Worm (Caenorhabditis elegans) whole organism, L4/young adult: ENCODE results near the gene C52D10.3.
"Not testable (repeated sequence)": the region's sequence is repeated elsewhere in the genome, so short reads cannot be mapped to it uniquely, and the experiment has no call there.

Source experiments
- W03F9.2 ChIP-seq: fragments of 150-350 bp; optimal IDR thresholded peaks from 2 replicates; lab custom pipeline; 2014; ENCODE audit warnings: missing biosample characterization, missing genetic modification characterization
- dao-5 ChIP-seq: sonication (generic microtip); optimal IDR thresholded peaks from 2 replicates; lab custom pipeline; 2016; ENCODE audit warnings: missing genotype, missing genetic modification characterization, moderate library complexity, missing compliant biosample characterization
- him-1 ChIP-seq: sonication (generic microtip); optimal IDR thresholded peaks from 2 replicates; lab custom pipeline; 2016; ENCODE audit warnings: missing genotype, missing genetic modification reagents, missing genetic modification characterization, missing compliant biosample characterization

The C52D10.3 gene

DNA sequence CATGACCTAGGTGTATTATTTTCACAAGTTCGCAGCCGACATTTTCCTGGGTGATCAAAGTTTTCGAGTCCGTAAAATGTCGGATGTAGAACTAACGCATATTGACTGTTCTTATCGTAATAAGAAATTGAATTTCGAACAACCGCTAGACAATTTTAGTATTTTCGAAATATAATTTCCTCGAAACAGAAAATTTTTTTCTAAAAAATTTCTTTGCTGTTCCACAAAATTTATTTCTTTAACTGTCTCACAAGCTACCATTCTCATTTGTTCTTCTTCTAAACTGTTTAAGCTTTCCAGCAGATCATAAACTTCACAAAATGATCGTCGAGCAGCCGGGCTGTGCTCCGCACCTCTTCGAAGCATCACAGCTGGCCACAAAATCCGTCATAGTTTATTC, at the start of gene C52D10.3:
Gene C52D10.3, plus strand, starts transcription at position 301 of the 400 bp plus-strand sequence.
- no peak for TF ChIP-seq W03F9.2 (tag; lab: Kevin White, UChicago)
- no peak for TF ChIP-seq dao-5 (tag; lab: Kevin White, UChicago)
- TF ChIP-seq him-1 (tag; lab: Kevin White, UChicago), result no peak

- TF ChIP-seq dao-5 (tag; lab: Kevin White, UChicago), result no peak
Measured at ce11 chrIV:17126512-17126911, 49.8 kb upstream of the C52D10.3 start.

DNA sequence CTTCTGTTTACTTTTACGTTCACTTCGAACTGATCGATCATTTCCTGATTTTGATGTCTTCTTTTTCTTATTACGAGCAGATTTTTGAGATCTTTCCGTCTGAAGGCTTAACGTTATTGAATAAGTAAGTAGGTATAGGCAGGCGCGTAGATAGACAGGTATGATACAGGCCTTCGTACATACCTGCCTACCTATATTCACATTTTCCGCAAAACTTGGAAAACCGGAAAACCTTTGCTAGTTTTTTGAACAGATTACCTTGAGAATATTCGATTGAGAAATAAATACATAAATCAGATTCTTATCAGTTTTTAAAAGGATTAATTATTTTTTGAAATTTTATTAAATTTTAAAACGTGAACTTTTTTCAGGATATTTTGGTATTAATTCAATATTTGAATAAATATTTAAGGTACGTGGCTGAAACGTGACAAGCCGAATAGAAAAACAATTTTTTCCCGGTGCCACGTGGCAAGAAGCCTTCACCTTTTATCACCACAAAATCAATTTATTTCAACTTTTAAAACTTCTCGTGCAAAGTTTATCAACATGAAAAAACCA, 45.2 kb upstream of the C52D10.3 start, which contains the start of the genes Y116A8C.37 and Y116A8C.38:
Gene Y116A8C.37, minus strand, starts transcription at position 101 of the 561 bp plus-strand sequence.
Gene Y116A8C.38, plus strand, starts transcription at position 511 of the 561 bp plus-strand sequence.
- TF ChIP-seq him-1 (tag; lab: Kevin White, UChicago) (no peak), dao-5 (tag; lab: Kevin White, UChicago) (no peak), W03F9.2 (tag; lab: Kevin White, UChicago) (no peak)

- TF ChIP-seq W03F9.2 (tag; lab: Kevin White, UChicago) (no peak), him-1 (tag; lab: Kevin White, UChicago) (no peak), dao-5 (tag; lab: Kevin White, UChicago) (no peak)
Measured at ce11 chrIV:17150418-17150817, 25.9 kb upstream of the C52D10.3 start.

ce11 chrIV:17150871-17151270, 25.4 kb upstream of the C52D10.3 start, which contains the start of gene Y116A8C.40:
Gene Y116A8C.40, minus strand, starts transcription at chrIV:17150971.
- no peak for TF ChIP-seq dao-5 (tag; lab: Kevin White, UChicago)
- TF ChIP-seq W03F9.2 (tag; lab: Kevin White, UChicago), result no peak
- TF ChIP-seq him-1 (tag; lab: Kevin White, UChicago), result no peak

DNA sequence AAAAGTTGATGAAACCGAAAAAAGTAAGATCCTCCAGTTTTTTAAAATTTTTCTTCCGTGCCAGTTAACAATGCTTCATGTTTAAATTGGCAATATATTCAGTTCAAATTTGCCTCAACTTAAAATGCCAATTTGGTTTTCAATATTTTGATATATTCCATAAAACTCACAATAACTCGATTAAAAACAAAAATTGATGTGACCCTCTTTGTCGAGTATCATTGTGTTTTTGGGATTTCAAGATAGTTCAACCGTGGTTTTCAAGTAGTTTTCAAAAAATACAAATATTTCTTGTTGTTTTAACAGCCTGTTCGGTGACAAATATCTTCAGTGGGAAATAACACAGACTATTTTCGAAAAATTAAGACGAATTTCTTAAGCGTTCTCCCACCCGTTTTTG, 23.3 kb upstream of the C52D10.3 start:
- TF ChIP-seq him-1 (tag; lab: Kevin White, UChicago), result no peak
- no peak for TF ChIP-seq dao-5 (tag; lab: Kevin White, UChicago)
- no peak for TF ChIP-seq W03F9.2 (tag; lab: Kevin White, UChicago)

ce11 chrIV:17162515-17162914, 13.8 kb upstream of the C52D10.3 start, which contains the start of gene skr-13:
Gene skr-13, minus strand, starts transcription at chrIV:17162615.
- TF ChIP-seq him-1 (tag; lab: Kevin White, UChicago), result no peak
- no peak for TF ChIP-seq dao-5 (tag; lab: Kevin White, UChicago)
- TF ChIP-seq W03F9.2 (tag; lab: Kevin White, UChicago), result no peak

- not testable (repeated sequence) for TF ChIP-seq him-1, W03F9.2, dao-5 (tag; lab: Kevin White, UChicago)
Measured at ce11 chrIV:17163273-17163672, 13.0 kb upstream of the C52D10.3 start, which contains the start of gene skr-9. Gene skr-9, plus strand, starts transcription at chrIV:17163573.

ce11 chrIV:17165734-17166133, 10.5 kb upstream of the C52D10.3 start, which contains the start of gene skr-8:
Gene skr-8, minus strand, starts transcription at chrIV:17165834.
- not testable (repeated sequence) for TF ChIP-seq dao-5, him-1, W03F9.2 (tag; lab: Kevin White, UChicago)

- TF ChIP-seq dao-5 (tag; lab: Kevin White, UChicago) (no peak), him-1 (tag; lab: Kevin White, UChicago) (no peak), W03F9.2 (tag; lab: Kevin White, UChicago) (no peak)
Measured at ce11 chrIV:17166974-17167373, 9.3 kb upstream of the C52D10.3 start, which contains the start of gene skr-12. Gene skr-12, plus strand, starts transcription at chrIV:17167274.

ce11 chrIV:17171732-17172131, 4.5 kb upstream of the C52D10.3 start:
- TF ChIP-seq W03F9.2 (tag; lab: Kevin White, UChicago), result no peak
- no peak for TF ChIP-seq dao-5 (tag; lab: Kevin White, UChicago)
- no peak for TF ChIP-seq him-1 (tag; lab: Kevin White, UChicago)

DNA sequence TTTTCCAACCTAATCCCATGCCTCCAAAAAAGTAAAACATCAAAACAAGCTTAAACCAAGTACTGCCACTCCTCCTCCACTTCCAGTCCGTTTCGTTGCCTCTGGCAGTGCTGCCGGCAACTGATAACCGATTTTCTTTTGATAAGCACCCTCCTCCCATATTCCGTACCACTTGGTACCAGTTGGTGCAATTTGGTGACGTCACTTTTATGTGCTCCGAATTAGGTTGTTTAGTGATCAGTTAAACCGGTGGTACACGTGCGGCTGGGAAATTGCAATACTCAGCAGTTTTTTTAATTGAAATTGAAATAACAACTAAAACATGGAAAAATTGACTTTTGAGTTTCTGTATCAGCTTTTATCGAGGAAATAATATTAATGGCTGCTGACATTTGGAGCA, 2.2 kb upstream of the C52D10.3 start:
- no peak for TF ChIP-seq him-1 (tag; lab: Kevin White, UChicago)
- TF ChIP-seq W03F9.2 (tag; lab: Kevin White, UChicago), result no peak
- no peak for TF ChIP-seq dao-5 (tag; lab: Kevin White, UChicago)

DNA sequence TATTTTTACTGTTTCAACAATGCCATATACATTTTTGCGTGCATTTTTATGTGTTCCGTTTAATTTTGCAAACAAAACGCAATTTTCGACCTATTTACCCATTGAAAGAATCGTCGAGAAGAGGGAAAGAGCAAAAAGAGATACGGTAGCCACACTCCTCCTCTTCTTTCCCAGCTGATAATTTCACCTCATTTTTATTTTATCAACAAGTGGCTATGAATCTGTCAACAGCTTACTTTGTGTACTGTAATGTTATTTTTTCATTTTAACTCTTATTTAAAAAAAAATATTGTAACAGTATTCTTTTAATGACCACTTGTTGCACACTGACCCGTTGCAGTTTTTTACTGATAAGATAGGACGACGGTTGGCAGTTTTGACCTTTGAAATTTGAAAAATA, 1.3 kb upstream of the C52D10.3 start:
- TF ChIP-seq dao-5 (tag; lab: Kevin White, UChicago), result no peak
- no peak for TF ChIP-seq him-1 (tag; lab: Kevin White, UChicago)
- no peak for TF ChIP-seq W03F9.2 (tag; lab: Kevin White, UChicago)

ce11 chrIV:17179071-17179470, 2.8 kb downstream of the C52D10.3 start:
- TF ChIP-seq him-1 (tag; lab: Kevin White, UChicago) (no peak), W03F9.2 (tag; lab: Kevin White, UChicago) (no peak), dao-5 (tag; lab: Kevin White, UChicago) (no peak)
